Fruit fly (Drosophila melanogaster) whole organism, adult: Measurements from ENCODE around the gene AOX1.

Source experiments
- CG33017 ChIP-seq: fragments of 200-800 bp; sonication (Bioruptor generic); optimal IDR thresholded peaks from 2 replicates; lab custom pipeline; 2018; ENCODE audit warnings: missing biosample characterization, mild to moderate bottlenecking, missing genetic modification characterization, moderate library complexity
- CG5204 ChIP-seq: fragments of 200-800 bp; sonication (Bioruptor generic); optimal IDR thresholded peaks from 2 replicates; lab custom pipeline; 2016; ENCODE audit warnings: missing biosample characterization, missing genetic modification characterization
- Mnt ChIP-seq: fragments of 200-800 bp; sonication (Bioruptor generic); optimal IDR thresholded peaks from 2 replicates; lab custom pipeline; 2016; ENCODE audit warnings: missing biosample characterization, mild to moderate bottlenecking, missing genetic modification characterization
- kay ChIP-seq: fragments of 200-800 bp; sonication (Bioruptor generic); peaks from one replicate; lab custom pipeline; 2016; ENCODE audit warnings: missing biosample characterization, missing genetic modification characterization, borderline replicate concordance

DNA sequence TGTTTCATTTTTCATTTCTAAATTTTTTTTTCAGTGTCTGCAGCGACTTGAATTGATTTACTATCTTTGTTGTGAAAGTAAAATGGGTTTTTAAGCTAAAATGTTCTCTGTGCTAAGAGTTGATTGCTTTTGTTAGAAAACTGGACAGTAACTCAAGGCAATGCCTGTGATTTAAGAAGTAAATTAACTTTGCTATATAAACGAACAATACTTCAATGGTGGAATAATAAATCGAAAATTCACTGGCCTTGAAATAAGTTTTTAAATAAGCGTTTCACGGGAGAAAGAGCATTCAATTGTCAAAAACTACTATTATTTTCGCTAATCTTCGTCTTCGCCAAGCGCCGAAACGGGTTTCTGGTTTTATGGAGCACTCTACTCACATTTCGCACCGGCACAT, 3.8 kb upstream of the AOX1 start:
- no peak for TF ChIP-seq CG5204 (GFP tag; lab: Kevin White, UChicago)
- no peak for TF ChIP-seq kay (GFP tag; lab: Kevin White, UChicago)
- TF ChIP-seq CG33017 = no peak
- no peak for TF ChIP-seq Mnt
